Worm (Caenorhabditis elegans): Measurements from ENCODE around the gene C25H3.10.

- no peak for TF ChIP-seq egl-13 (tag; optimal IDR thresholded peaks at IDR 0.05)
- TF ChIP-seq elt-2 (tag; optimal IDR thresholded peaks at IDR 0.05): no peak
- TF ChIP-seq ets-5 (GFP tag; IDR thresholded peaks at IDR 0.05): no peak
These were observed 7.5 kb downstream of the C25H3.10 start, which contains the start of the genes ndub-5 and eif-2D for ce11 chrII:5691216-5691771.

All from whole organism, L1 larva.